Worm (Caenorhabditis elegans): ENCODE measurements around the gene pqn-42.

DNA sequence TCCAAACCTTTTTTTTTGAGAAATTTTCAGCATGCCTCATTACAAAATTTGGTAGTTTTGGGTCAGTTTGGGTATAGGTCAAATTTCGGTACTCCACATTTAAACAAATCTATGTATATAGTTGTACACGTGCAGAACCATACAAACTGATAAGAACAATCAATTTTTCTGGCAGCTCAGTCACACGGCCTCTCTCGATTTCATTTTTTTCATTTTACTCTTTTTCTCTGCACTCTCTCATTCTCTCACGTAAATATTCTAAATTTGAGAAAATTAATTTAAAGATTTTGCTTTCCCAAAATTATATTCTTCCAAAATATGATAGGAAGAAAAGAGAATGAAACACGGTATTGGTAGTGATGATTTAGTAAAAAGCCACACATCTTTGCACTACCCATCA lies 37.6 kb downstream of the pqn-42 start:
- TF ChIP-seq flt-1 (GFP tag; IDR thresholded peaks at IDR 0.05) (no peak), cog-1 (tag; optimal IDR thresholded peaks at IDR 0.05) (no peak), med-1 (GFP tag; optimal IDR thresholded peaks at IDR 0.05; ENCODE audit: insufficient read depth) (no peak), ztf-29 (GFP tag; IDR thresholded peaks at IDR 0.05) (no peak)

All from whole organism, midembryonic.